Worm (Caenorhabditis elegans): ENCODE data around the gene srsx-13.

DNA sequence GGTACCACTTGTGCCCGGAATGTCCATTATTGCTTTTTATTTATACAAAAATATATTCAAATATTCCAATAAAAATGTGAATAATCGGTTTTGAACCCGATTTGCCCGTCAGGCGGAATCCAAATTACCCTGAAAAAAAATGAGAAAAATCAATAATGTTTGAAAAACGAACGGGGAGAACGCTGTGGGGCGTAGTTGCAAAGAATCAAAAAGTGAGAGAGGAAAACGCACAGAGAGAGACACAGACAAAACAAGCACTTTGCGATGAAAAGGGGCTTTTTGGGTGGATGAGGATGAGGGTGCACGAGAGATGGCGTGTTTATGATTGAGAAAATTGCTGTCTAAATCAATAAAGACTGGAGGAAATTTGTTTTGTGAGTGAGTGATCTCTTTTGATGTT, 20.0 kb downstream of the srsx-13 start, which contains the start of gene tam-1:
- TF ChIP-seq ama-1 (optimal IDR thresholded peaks at IDR 0.05) (no peak), B0310.2 (tag; optimal IDR thresholded peaks at IDR 0.05) (no peak), tbx-11 (GFP tag; IDR thresholded peaks at IDR 0.05) (no peak), ceh-36 (tag; optimal IDR thresholded peaks at IDR 0.05) (no peak), flt-1 (GFP tag; IDR thresholded peaks at IDR 0.05) (no peak), pes-1 (GFP tag; IDR thresholded peaks at IDR 0.05) (no peak), tra-4 (tag; optimal IDR thresholded peaks at IDR 0.05) (no peak), sea-1 (GFP tag; conservative IDR thresholded peaks at IDR 0.05) (no peak), ets-7 (tag; optimal IDR thresholded peaks at IDR 0.05) (no peak)
